Fruit fly (Drosophila melanogaster): ENCODE measurements around the gene CG14969.

The CG14969 gene

DNA sequence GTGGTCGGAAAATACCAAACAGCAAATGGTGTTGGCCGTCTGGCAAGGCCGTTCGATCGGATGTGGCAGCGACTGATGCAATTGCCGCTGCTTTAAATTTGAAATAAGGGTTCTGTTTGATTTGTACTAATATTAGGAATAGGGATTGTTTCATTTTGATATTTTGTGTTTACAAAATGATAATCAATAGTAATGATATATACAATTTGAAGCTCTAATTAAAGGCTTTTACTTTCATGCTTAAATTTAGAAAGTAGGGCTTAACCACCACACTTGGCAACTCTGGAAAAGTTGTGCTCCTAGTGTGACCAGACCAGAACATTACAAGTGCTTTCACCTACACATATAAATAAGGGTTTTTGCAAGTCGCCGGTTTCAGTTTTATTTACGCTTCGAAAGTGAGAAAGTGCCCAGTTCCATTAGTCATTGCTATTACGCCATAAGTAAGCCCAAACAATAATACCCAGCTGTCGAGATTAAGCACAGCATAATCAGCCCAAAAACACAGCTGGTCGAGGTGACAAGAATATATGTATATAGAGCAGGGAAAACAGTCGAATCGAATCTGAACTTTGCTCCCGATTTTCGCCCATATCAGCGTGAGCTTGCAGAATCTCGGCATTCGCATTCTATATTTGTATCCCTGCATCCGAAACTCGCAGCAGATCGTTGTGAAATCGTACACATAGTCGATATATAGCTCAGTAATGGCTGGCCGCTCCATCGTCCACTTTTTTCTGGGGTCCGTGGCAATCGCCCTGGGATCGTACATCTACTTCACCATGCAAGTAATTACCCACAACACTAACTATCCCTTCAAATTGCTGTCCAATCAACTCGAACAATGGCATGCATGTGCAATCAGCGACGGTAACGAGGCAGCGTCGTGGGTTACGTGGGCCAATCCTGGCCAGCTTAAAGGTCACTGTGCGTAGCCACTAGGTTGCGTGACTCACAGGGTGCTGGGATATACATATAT lies 8.6 kb downstream of the CG14969 start, which contains the start of gene Gtpx (continued):
- TF ChIP-seq ewg (GFP tag; optimal IDR thresholded peaks at IDR 0.05) (peak; percentile 6), CG13287 (GFP tag; IDR thresholded peaks at IDR 0.05; ENCODE audit: partially characterized antibody) (peak; percentile 38; the same call in 1 of the 2 replicates), lola (GFP tag; optimal IDR thresholded peaks at IDR 0.05) (peak in 1 of 3 experiments; percentile 45), pfk (GFP tag; optimal IDR thresholded peaks at IDR 0.05) (no peak), ind (GFP tag; optimal IDR thresholded peaks at IDR 0.05) (peak; percentile 19), Xbp1 (GFP tag; optimal IDR thresholded peaks at IDR 0.05) (peak; percentile 57), fd3F (GFP tag; optimal IDR thresholded peaks at IDR 0.05) (peak; percentile 29), psq (GFP tag; optimal IDR thresholded peaks at IDR 0.05) (no peak), CG11696 (GFP tag; IDR thresholded peaks at IDR 0.05) (no peak), lilli (GFP tag; optimal IDR thresholded peaks at IDR 0.05) (peak; percentile 66), da (GFP tag; optimal IDR thresholded peaks at IDR 0.05) (no peak), nom (GFP tag; optimal IDR thresholded peaks at IDR 0.05) (peak; percentile 87), scrt (GFP tag; optimal IDR thresholded peaks at IDR 0.05) (no peak), Sox100B (GFP tag; optimal IDR thresholded peaks at IDR 0.05) (no peak), slou (GFP tag; optimal IDR thresholded peaks at IDR 0.05) (no peak), Awh (GFP tag; IDR thresholded peaks at IDR 0.05) (no peak), CG7839 (tag; optimal IDR thresholded peaks at IDR 0.05) (no peak), Asciz (GFP tag; optimal IDR thresholded peaks at IDR 0.05) (no peak), CG9727 (GFP tag; optimal IDR thresholded peaks at IDR 0.05) (peak; percentile 26), D19B (GFP tag; optimal IDR thresholded peaks at IDR 0.05) (no peak), CG2116 (GFP tag; optimal IDR thresholded peaks at IDR 0.05) (peak; percentile 48), Gsc (GFP tag; IDR thresholded peaks at IDR 0.05) (no peak), CG34376 (GFP tag; optimal IDR thresholded peaks at IDR 0.05) (peak; percentile 5), cwo (GFP tag; optimal IDR thresholded peaks at IDR 0.05) (no peak), CG10543 (GFP tag; optimal IDR thresholded peaks at IDR 0.05) (peak; percentile 46), shn (GFP tag; optimal IDR thresholded peaks at IDR 0.05) (no peak), Six4 (GFP tag; optimal IDR thresholded peaks at IDR 0.05) (no peak), odd (GFP tag; optimal IDR thresholded peaks at IDR 0.05) (no peak), caup (GFP tag; optimal IDR thresholded peaks at IDR 0.05; ENCODE audit: severe bottlenecking) (no peak), CG13424 (tag; optimal IDR thresholded peaks at IDR 0.05) (peak; percentile 69), Dip3 (GFP tag; optimal IDR thresholded peaks at IDR 0.05) (no peak), CG17361 (GFP tag; IDR thresholded peaks at IDR 0.05) (peak; percentile 66; the same call in 2 of the 3 replicates), Fer3 (tag; optimal IDR thresholded peaks at IDR 0.05) (peak; percentile 2), H15 (GFP tag; IDR thresholded peaks at IDR 0.05) (no peak), Med (GFP tag) (peak; percentile 85), CG12659 (GFP tag; optimal IDR thresholded peaks at IDR 0.05) (peak; percentile 84), HLHmδ (GFP tag; optimal IDR thresholded peaks at IDR 0.05) (no peak), CG3847 (GFP tag; IDR thresholded peaks at IDR 0.05) (peak; percentile 84), CG10462 (GFP tag; optimal IDR thresholded peaks at IDR 0.05) (no peak), CG1647 (GFP tag; optimal IDR thresholded peaks at IDR 0.05) (no peak), CG15269 (tag; optimal IDR thresholded peaks at IDR 0.05) (peak; percentile 26), amos (GFP tag; IDR thresholded peaks at IDR 0.05; ENCODE audit: partially characterized antibody) (peak; percentile 46), CG31441 (GFP tag; IDR thresholded peaks at IDR 0.05) (no peak; the same call in 1 of the 2 replicates), CG33213 (GFP tag; optimal IDR thresholded peaks at IDR 0.05) (peak; percentile 42), gce (GFP tag; IDR thresholded peaks at IDR 0.05) (no peak), CG16813 (GFP tag; IDR thresholded peaks at IDR 0.05; ENCODE audit: partially characterized antibody) (no peak), knrl (GFP tag; IDR thresholded peaks at IDR 0.05; ENCODE audit: partially characterized antibody) (peak; percentile 17; the same call in 1 of the 3 replicates)
